Worm (Caenorhabditis elegans) whole organism, late embryonic: ENCODE measurements around the gene lin-9.

Experiments
- ahr-1 ChIP-seq: sonication (generic microtip); optimal IDR thresholded peaks from 2 replicates; lab custom pipeline; 2016; ENCODE audit warnings: missing genetic modification characterization, missing compliant biosample characterization
- nhr-11 ChIP-seq: fragments of 150-350 bp; optimal IDR thresholded peaks from 2 replicates; lab custom pipeline; 2014; ENCODE audit warnings: missing biosample characterization, missing genetic modification characterization
- tbx-2 ChIP-seq: sonication (generic microtip); optimal IDR thresholded peaks from 2 replicates; lab custom pipeline; 2016; ENCODE audit warnings: missing genetic modification characterization, missing compliant biosample characterization
- unc-42 ChIP-seq: sonication (generic microtip); optimal IDR thresholded peaks from 2 replicates; lab custom pipeline; 2016; ENCODE audit warnings: missing genotype, missing genetic modification characterization, missing compliant biosample characterization

ce11 chrIII:8886309-8886708 lies 17.6 kb downstream of the lin-9 start:
- no peak for TF ChIP-seq nhr-11 (tag; lab: Kevin White, UChicago)
- no peak for TF ChIP-seq ahr-1 (tag; lab: Kevin White, UChicago)
- peak; percentile 26 for TF ChIP-seq unc-42 (tag; lab: Kevin White, UChicago)
- peak; percentile 34 for TF ChIP-seq tbx-2 (tag; lab: Kevin White, UChicago)
